Worm (Caenorhabditis elegans) whole organism, late embryonic: ENCODE measurements around the gene F23H12.7.

Experiments
- fkh-10 ChIP-seq: fragments of 150-350 bp; optimal IDR thresholded peaks from 2 replicates; lab custom pipeline; 2014; ENCODE audit warnings: missing biosample characterization, missing genetic modification reagents, missing genetic modification characterization
- fkh-6 ChIP-seq: sonication (generic microtip); optimal IDR thresholded peaks from 2 replicates; lab custom pipeline; 2016; ENCODE audit warnings: missing genetic modification characterization, missing compliant biosample characterization
- hlh-6 ChIP-seq: sonication (generic microtip); optimal IDR thresholded peaks from 2 replicates; lab custom pipeline; 2016; ENCODE audit warnings: missing genotype, missing genetic modification characterization, missing compliant biosample characterization
- nfya-1 ChIP-seq: sonication (generic microtip); optimal IDR thresholded peaks from 2 replicates; lab custom pipeline; 2017; ENCODE audit warnings: missing genetic modification characterization, mild to moderate bottlenecking, missing compliant biosample characterization, antibody characterized with exemption, moderate library complexity
- nhr-11 ChIP-seq: fragments of 150-350 bp; optimal IDR thresholded peaks from 2 replicates; lab custom pipeline; 2014; ENCODE audit warnings: missing biosample characterization, missing genetic modification characterization
- pag-3 ChIP-seq: sonication (generic microtip); optimal IDR thresholded peaks from 2 replicates; lab custom pipeline; 2016; ENCODE audit warnings: missing compliant biosample characterization, missing genetic modification characterization, borderline replicate concordance
- pha-4 ChIP-seq: fragments of 150-350 bp; optimal IDR thresholded peaks from 2 replicates; lab custom pipeline; 2018; ENCODE audit warnings: missing biosample characterization, missing genetic modification reagents, missing genetic modification characterization
- pqm-1 ChIP-seq: sonication (generic microtip); optimal IDR thresholded peaks from 2 replicates; lab custom pipeline; 2016; ENCODE audit warnings: missing genetic modification characterization, missing compliant biosample characterization
- tbx-2 ChIP-seq: sonication (generic microtip); optimal IDR thresholded peaks from 2 replicates; lab custom pipeline; 2016; ENCODE audit warnings: missing genetic modification characterization, missing compliant biosample characterization
- unc-42 ChIP-seq: sonication (generic microtip); optimal IDR thresholded peaks from 2 replicates; lab custom pipeline; 2016; ENCODE audit warnings: missing genotype, missing genetic modification characterization, missing compliant biosample characterization

DNA sequence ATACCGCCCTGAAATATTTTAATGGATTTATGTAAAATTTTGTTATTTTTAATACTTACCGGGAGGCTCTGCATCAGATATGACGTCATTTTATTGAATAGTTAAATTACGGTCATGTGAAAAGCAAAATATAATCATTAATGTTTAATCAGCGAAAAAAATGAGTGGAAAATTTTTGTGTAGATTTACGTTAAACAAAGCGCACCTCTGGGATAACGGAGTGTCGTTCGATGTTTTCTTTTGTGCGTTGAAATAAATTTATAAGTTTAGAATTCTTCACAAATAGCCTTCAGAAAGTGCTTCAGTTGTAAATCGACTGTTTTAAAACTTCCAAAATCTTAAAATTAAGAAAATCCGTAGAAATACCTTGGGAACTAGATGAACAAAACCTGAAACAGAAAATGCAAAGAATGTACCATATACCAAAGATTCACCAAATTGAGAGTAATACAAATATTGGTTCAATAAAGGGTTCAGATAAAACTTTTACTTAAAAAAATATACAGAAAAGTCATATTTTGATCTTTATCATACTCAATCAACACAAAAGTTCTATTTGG lies 29.3 kb downstream of the F23H12.7 start, which contains the start of the genes K01D12.20 and miga-1:
- no peak for TF ChIP-seq tbx-2 (tag; lab: Kevin White, UChicago)
- TF ChIP-seq pqm-1, result no peak
- no peak for TF ChIP-seq pha-4 (tag; lab: Kevin White, UChicago)
- TF ChIP-seq unc-42 (tag; lab: Kevin White, UChicago), result no peak
- no peak for TF ChIP-seq nhr-11 (tag; lab: Kevin White, UChicago)
- no peak for TF ChIP-seq hlh-6 (tag; lab: Kevin White, UChicago)
- TF ChIP-seq fkh-10 (GFP tag; lab: Kevin White, UChicago), result no peak
- TF ChIP-seq nfya-1 (tag; lab: Kevin White, UChicago), result no peak
- no peak for TF ChIP-seq pag-3
- no peak for TF ChIP-seq fkh-6 (tag; lab: Kevin White, UChicago)
